Fruit fly (Drosophila melanogaster) whole organism, embryonic: ENCODE measurements around the gene CG33695.

ENCODE experiments used
- CG15479 ChIP-seq: fragments of 200-800 bp; sonication (Bioruptor generic); optimal IDR thresholded peaks from 3 replicates; lab custom pipeline; 2019; ENCODE audit warnings: missing biosample characterization, mild to moderate bottlenecking, missing genetic modification characterization, moderate library complexity
- dysf ChIP-seq: fragments of 200-800 bp; sonication (Bioruptor generic); IDR thresholded peaks from 3 replicates; pipeline ENCODE4 v1.3.6; 2022; ENCODE audit warnings: missing biosample characterization, missing genetic modification characterization
- hbn ChIP-seq: fragments of 200-800 bp; sonication (Bioruptor generic); IDR thresholded peaks from 2 replicates; pipeline ENCODE4 v1.3.6; 2022; ENCODE audit warnings: missing biosample characterization, missing genetic modification characterization; ENCODE audit not compliant: partially characterized antibody
- jumu ChIP-seq: fragments of 200-800 bp; sonication (Bioruptor generic); optimal IDR thresholded peaks from 3 replicates; lab custom pipeline; 2016; ENCODE audit warnings: missing biosample characterization, missing genetic modification characterization
- rib ChIP-seq: fragments of 200-800 bp; sonication (Bioruptor generic); IDR thresholded peaks from 2 replicates; pipeline ENCODE4 v1.3.6; 2022; ENCODE audit warnings: missing biosample characterization, missing genetic modification characterization

dm6 chr2L:11271622-11272282 lies 6.1 kb upstream of the CG33695 start:
- TF ChIP-seq rib (GFP tag; lab: Robert Waterston, UW) (peak; percentile 88), CG15479 (no peak), dysf (no peak), hbn (GFP tag; lab: Robert Waterston, UW) (no peak), jumu (no peak)
